Fruit fly (Drosophila melanogaster) whole organism, embryonic: ENCODE results near the gene CG6753.

Experiments
- Ada2b ChIP-seq: fragments of 200-800 bp; sonication (Bioruptor generic); IDR thresholded peaks from 2 replicates; pipeline ENCODE4 v1.3.6; 2022; ENCODE audit warnings: missing biosample characterization, missing genetic modification characterization
- Atf-2 ChIP-seq: fragments of 200-800 bp; sonication (Bioruptor generic); optimal IDR thresholded peaks from 2 replicates; lab custom pipeline; 2016; ENCODE audit warnings: missing biosample characterization, missing genetic modification characterization
- BEAF-32 ChIP-seq: fragments of 200-800 bp; sonication (Bioruptor generic); optimal IDR thresholded peaks from 3 replicates; lab custom pipeline; 2017; ENCODE audit warnings: missing biosample characterization, missing genetic modification characterization, mild to moderate bottlenecking, moderate library complexity, missing genetic modification reagents
- CG10267 ChIP-seq: fragments of 200-800 bp; sonication (Bioruptor generic); optimal IDR thresholded peaks from 2 replicates; lab custom pipeline; 2018; ENCODE audit warnings: missing biosample characterization, mild to moderate bottlenecking, missing genetic modification characterization, moderate library complexity
- CG10366 ChIP-seq: fragments of 200-800 bp; sonication (Bioruptor generic); IDR thresholded peaks from 2 replicates; pipeline ENCODE4 v1.3.6; 2022; ENCODE audit warnings: missing biosample characterization, missing genetic modification characterization
- CG12236 ChIP-seq: fragments of 200-800 bp; sonication (Bioruptor generic); optimal IDR thresholded peaks from 2 replicates; lab custom pipeline; 2016; ENCODE audit warnings: missing biosample characterization, missing genetic modification characterization
- CG14050 ChIP-seq: fragments of 200-800 bp; sonication (Bioruptor generic); IDR thresholded peaks from 3 replicates; pipeline ENCODE4 v1.3.6; 2022; ENCODE audit warnings: missing biosample characterization, missing genetic modification characterization
- CG15269 ChIP-seq: fragments of 200-800 bp; sonication (Bioruptor generic); optimal IDR thresholded peaks from 2 replicates; lab custom pipeline; 2018; ENCODE audit warnings: missing biosample characterization, mild to moderate bottlenecking, missing genetic modification characterization, moderate library complexity
- CG16813 ChIP-seq: fragments of 200-800 bp; sonication (Bioruptor generic); IDR thresholded peaks from 3 replicates; pipeline ENCODE4 v1.3.6; 2022; ENCODE audit warnings: missing biosample characterization, missing genetic modification characterization; ENCODE audit not compliant: partially characterized antibody
- CG18764 ChIP-seq: fragments of 200-800 bp; sonication (Bioruptor generic); optimal IDR thresholded peaks from 3 replicates; lab custom pipeline; 2016; ENCODE audit warnings: missing biosample characterization, missing genetic modification characterization
- CG3065 ChIP-seq: fragments of 200-800 bp; sonication (Bioruptor generic); optimal IDR thresholded peaks from 2 replicates; lab custom pipeline; 2016; ENCODE audit warnings: missing biosample characterization, missing genetic modification characterization
- CG31224 ChIP-seq: fragments of 200-800 bp; sonication (Bioruptor generic); IDR thresholded peaks from 2 replicates; pipeline ENCODE4 v1.3.6; 2022; ENCODE audit warnings: missing biosample characterization, missing genetic modification characterization
- CG32767 ChIP-seq: fragments of 200-800 bp; sonication (Bioruptor generic); IDR thresholded peaks from 2 replicates; pipeline ENCODE4 v1.3.6; 2022; ENCODE audit warnings: missing biosample characterization, missing genetic modification characterization
- CG8281 ChIP-seq: fragments of 200-800 bp; sonication (Bioruptor generic); optimal IDR thresholded peaks from 2 replicates; lab custom pipeline; 2018; ENCODE audit warnings: missing biosample characterization, mild to moderate bottlenecking, missing genetic modification characterization, moderate library complexity
- CkIIα-i1 ChIP-seq: fragments of 200-800 bp; sonication (Bioruptor generic); IDR thresholded peaks from 2 replicates; pipeline ENCODE4 v1.3.6; 2022; ENCODE audit warnings: missing biosample characterization, missing genetic modification characterization
- D ChIP-seq, 2 experiments: fragments of 200-800 bp in 1 of 2; fragments of >200 bp in 1 of 2; sonication (Bioruptor generic) in 1 of 2; optimal IDR thresholded peaks; 2 replicates in 1 of 2; 3 replicates in 1 of 2; lab custom pipeline; 2017; ENCODE audit warnings: mild to moderate bottlenecking in 1 of 2, missing biosample characterization in 1 of 2, missing genetic modification characterization in 1 of 2, missing genetic modification reagents in 1 of 2
- Deaf1 ChIP-seq: fragments of 200-800 bp; optimal IDR thresholded peaks from 3 replicates; lab custom pipeline; 2019; ENCODE audit warnings: missing biosample characterization, mild to moderate bottlenecking, missing genetic modification characterization, moderate library complexity
- Dip3 ChIP-seq: fragments of 200-800 bp; sonication (Bioruptor generic); optimal IDR thresholded peaks from 3 replicates; lab custom pipeline; 2016; ENCODE audit warnings: missing biosample characterization, missing genetic modification characterization
- Dll ChIP-seq: fragments of 200-800 bp; sonication (Bioruptor generic); IDR thresholded peaks from 4 replicates; pipeline ENCODE4 v1.3.6; 2022; ENCODE audit warnings: missing biosample characterization, missing genetic modification characterization; ENCODE audit not compliant: partially characterized antibody
- GATAe ChIP-seq: fragments of 200-800 bp; sonication (Bioruptor generic); conservative IDR thresholded peaks from 2 replicates; pipeline ENCODE4 v1.3.6; 2022; ENCODE audit warnings: missing biosample characterization, missing genetic modification characterization
- Hsf ChIP-seq: fragments of 200-800 bp; sonication (Bioruptor generic); optimal IDR thresholded peaks from 3 replicates; lab custom pipeline; 2016; ENCODE audit warnings: missing biosample characterization, missing genetic modification characterization
- Jarid2 ChIP-seq: fragments of 200-800 bp; sonication (Bioruptor generic); optimal IDR thresholded peaks from 3 replicates; lab custom pipeline; 2017; ENCODE audit warnings: mild to moderate bottlenecking, missing biosample characterization, missing genetic modification reagents, missing genetic modification characterization
- Kr ChIP-seq: fragments of 200-800 bp; sonication (Bioruptor generic); optimal IDR thresholded peaks from 2 replicates; lab custom pipeline; 2017; ENCODE audit warnings: missing biosample characterization, mild to moderate bottlenecking, missing genetic modification characterization
- Lpt ChIP-seq: fragments of >200 bp; optimal IDR thresholded peaks from 2 replicates; lab custom pipeline; 2018; ENCODE audit warnings: missing biosample characterization, missing genetic modification characterization
- Mes4 ChIP-seq: fragments of 200-800 bp; sonication (Bioruptor generic); optimal IDR thresholded peaks from 2 replicates; lab custom pipeline; 2016; ENCODE audit warnings: missing biosample characterization, missing genetic modification characterization
- Mrtf ChIP-seq: fragments of 200-800 bp; sonication (Bioruptor generic); IDR thresholded peaks from 3 replicates; pipeline ENCODE4 v1.3.6; 2022; ENCODE audit warnings: missing biosample characterization, missing genetic modification characterization
- Myb ChIP-seq: fragments of 200-800 bp; sonication (Bioruptor generic); optimal IDR thresholded peaks from 2 replicates; lab custom pipeline; 2016; ENCODE audit warnings: missing biosample characterization, missing genetic modification characterization
- NC2α ChIP-seq: fragments of 200-800 bp; sonication (Bioruptor generic); optimal IDR thresholded peaks from 2 replicates; lab custom pipeline; 2016; ENCODE audit warnings: missing biosample characterization, missing genetic modification characterization
- Opbp ChIP-seq: fragments of 200-800 bp; sonication (Bioruptor generic); IDR thresholded peaks from 3 replicates; pipeline ENCODE4 v1.3.6; 2022; ENCODE audit warnings: missing biosample characterization, missing genetic modification characterization; ENCODE audit not compliant: partially characterized antibody
- PHDP ChIP-seq: fragments of 200-800 bp; sonication (Bioruptor generic); optimal IDR thresholded peaks from 3 replicates; lab custom pipeline; 2018; ENCODE audit warnings: missing biosample characterization, mild to moderate bottlenecking, missing genetic modification characterization, moderate library complexity
- TFAM ChIP-seq: fragments of 200-800 bp; sonication (Bioruptor generic); optimal IDR thresholded peaks from 2 replicates; lab custom pipeline; 2017; ENCODE audit warnings: missing biosample characterization, missing genetic modification characterization, inconsistent platforms
- ab ChIP-seq: fragments of 200-800 bp; sonication (Bioruptor generic); optimal IDR thresholded peaks from 2 replicates; lab custom pipeline; 2016; ENCODE audit warnings: missing biosample characterization, missing genetic modification characterization
- bbx ChIP-seq: fragments of 200-800 bp; sonication (Bioruptor generic); IDR thresholded peaks from 2 replicates; pipeline ENCODE4 v1.3.6; 2022; ENCODE audit warnings: missing biosample characterization, missing genetic modification characterization; ENCODE audit not compliant: partially characterized antibody
- her ChIP-seq: fragments of 200-800 bp; sonication (Bioruptor generic); optimal IDR thresholded peaks from 2 replicates; lab custom pipeline; 2016; ENCODE audit warnings: missing biosample characterization, missing genetic modification characterization
- pan ChIP-seq, 4 experiments: fragments of >200 bp in 3 of 4; fragments of 200-800 bp in 1 of 4; sonication (Bioruptor generic) in 1 of 4; optimal IDR thresholded peaks in 3 of 4; IDR thresholded peaks in 1 of 4; 2 replicates each; pipeline versions ENCODE4 v1.3.6 to Lab custom; 2017 to 2022; ENCODE audit warnings: missing biosample characterization in 2 of 4, missing genetic modification characterization in 2 of 4, mixed read lengths in 1 of 4
- pros ChIP-seq: fragments of 200-800 bp; sonication (Bioruptor generic); optimal IDR thresholded peaks from 3 replicates; lab custom pipeline; 2019; ENCODE audit warnings: missing biosample characterization, mild to moderate bottlenecking, missing genetic modification characterization, moderate library complexity
- rib ChIP-seq: fragments of 200-800 bp; sonication (Bioruptor generic); IDR thresholded peaks from 2 replicates; pipeline ENCODE4 v1.3.6; 2022; ENCODE audit warnings: missing biosample characterization, missing genetic modification characterization
- salm ChIP-seq: fragments of 200-800 bp; sonication (Bioruptor generic); optimal IDR thresholded peaks from 2 replicates; lab custom pipeline; 2018; ENCODE audit warnings: missing biosample characterization, mild to moderate bottlenecking, missing genetic modification characterization
- sc ChIP-seq, 3 experiments: fragments of >200 bp in 2 of 3; fragments of 200-800 bp in 1 of 3; sonication (Bioruptor generic) in 1 of 3; optimal IDR thresholded peaks; 2 replicates in 2 of 3; 3 replicates in 1 of 3; lab custom pipeline; 2017; ENCODE audit warnings: mild to moderate bottlenecking in 1 of 3, missing biosample characterization in 1 of 3, missing genetic modification characterization in 1 of 3, missing genetic modification reagents in 1 of 3
- sens ChIP-seq: fragments of 200-800 bp; sonication (Bioruptor generic); peaks from one replicate; lab custom pipeline; 2016; ENCODE audit warnings: missing biosample characterization, missing genetic modification characterization
- shn ChIP-seq: fragments of 200-800 bp; sonication (Bioruptor generic); optimal IDR thresholded peaks from 3 replicates; lab custom pipeline; 2016; ENCODE audit warnings: missing biosample characterization, missing genetic modification characterization
- sim ChIP-seq: fragments of 200-800 bp; sonication (Bioruptor generic); IDR thresholded peaks from 2 replicates; pipeline ENCODE4 v1.3.6; 2022; ENCODE audit warnings: missing biosample characterization, missing genetic modification characterization
- tup ChIP-seq: fragments of 200-800 bp; sonication (Bioruptor generic); optimal IDR thresholded peaks from 2 replicates; lab custom pipeline; 2016; ENCODE audit warnings: missing biosample characterization, mild to moderate bottlenecking, missing genetic modification characterization, moderate library complexity
- twi ChIP-seq: fragments of 200-800 bp; optimal IDR thresholded peaks from 2 replicates; lab custom pipeline; 2019; ENCODE audit warnings: missing biosample characterization, mild to moderate bottlenecking, missing genetic modification characterization, moderate library complexity
- unpg ChIP-seq: fragments of 200-800 bp; sonication (Bioruptor generic); optimal IDR thresholded peaks from 3 replicates; lab custom pipeline; 2018; ENCODE audit warnings: missing biosample characterization, mild to moderate bottlenecking, missing genetic modification characterization, moderate library complexity
- wdn ChIP-seq: fragments of 200-800 bp; sonication (Bioruptor generic); IDR thresholded peaks from 2 replicates; pipeline ENCODE4 v1.3.6; 2022; ENCODE audit warnings: missing biosample characterization, missing genetic modification characterization
- zen ChIP-seq: fragments of 200-800 bp; sonication (Bioruptor generic); optimal IDR thresholded peaks from 3 replicates; lab custom pipeline; 2018; ENCODE audit warnings: missing biosample characterization, mild to moderate bottlenecking, missing genetic modification characterization, moderate library complexity

CG6753 gene

dm6 chr3R:12649099-12650029, 7.1 kb upstream of the CG6753 start (continued):
- TF ChIP-seq zen (tag; lab: Kevin White, UChicago) (peak; percentile 63), CG3065 (GFP tag; lab: Kevin White, UChicago) (no peak), Hsf (GFP tag; lab: Kevin White, UChicago) (no peak), CG8281 (tag; lab: Kevin White, UChicago) (no peak), sc (optimal IDR thresholded peaks at IDR 0.05; lab: Kevin White, UChicago) (no peak), sc (GFP tag; optimal IDR thresholded peaks at IDR 0.05; lab: Kevin White, UChicago) (no peak), CG10366 (no peak), pros (GFP tag; lab: Kevin White, UChicago) (peak; percentile 75), Kr (GFP tag; lab: Kevin White, UChicago) (peak; percentile 1), Myb (GFP tag; lab: Kevin White, UChicago) (no peak), CG18764 (GFP tag; lab: Kevin White, UChicago) (no peak), CkIIα-i1 (GFP tag; lab: Robert Waterston, UW) (no peak), Atf-2 (GFP tag; lab: Kevin White, UChicago) (no peak), bbx (GFP tag; lab: Robert Waterston, UW) (no peak), her (no peak), CG32767 (GFP tag; lab: Robert Waterston, UW) (no peak), twi (peak; percentile 98), Ada2b (GFP tag; lab: Robert Waterston, UW) (no peak), sens (GFP tag; lab: Kevin White, UChicago) (peak; percentile 24), TFAM (no peak), Mrtf (GFP tag; lab: Robert Waterston, UW) (no peak), unpg (GFP tag; lab: Kevin White, UChicago) (no peak), salm (no peak), PHDP (tag; lab: Kevin White, UChicago) (no peak), CG12236 (GFP tag; lab: Kevin White, UChicago) (no peak), Jarid2 (GFP tag; lab: Kevin White, UChicago) (no peak), ab (GFP tag; lab: Kevin White, UChicago) (no peak), BEAF-32 (GFP tag; lab: Kevin White, UChicago) (no peak), rib (GFP tag; lab: Robert Waterston, UW) (no peak), GATAe (GFP tag; lab: Robert Waterston, UW) (no peak), Dll (GFP tag; lab: Robert Waterston, UW) (no peak), CG14050 (GFP tag; lab: Robert Waterston, UW) (no peak), Deaf1 (tag; lab: Kevin White, UChicago) (no peak), Mes4 (GFP tag; lab: Kevin White, UChicago) (no peak), CG16813 (GFP tag; lab: Robert Waterston, UW) (0 out of 3 replicates have a peak, but pooled peaks have one; percentile 14), CG10267 (tag; lab: Kevin White, UChicago) (no peak), tup (GFP tag; lab: Kevin White, UChicago) (no peak), wdn (GFP tag; lab: Robert Waterston, UW) (no peak), D (optimal IDR thresholded peaks at IDR 0.05; lab: Kevin White, UChicago) (peak; percentile 90), D (GFP tag; optimal IDR thresholded peaks at IDR 0.05; lab: Kevin White, UChicago) (no peak), Lpt (GFP tag; lab: Kevin White, UChicago) (no peak), shn (no peak), pan (optimal IDR thresholded peaks at IDR 0.05; lab: Kevin White, UChicago) (no peak), pan (GFP tag; optimal IDR thresholded peaks at IDR 0.05 in 1 of 2, IDR thresholded peaks at IDR 0.05 in 1 of 2) (no peak), Opbp (GFP tag; lab: Robert Waterston, UW) (0 out of 3 replicates have a peak, but pooled peaks have one; percentile 12), CG31224 (no peak), NC2α (GFP tag; lab: Kevin White, UChicago) (no peak), sim (GFP tag; lab: Robert Waterston, UW) (no peak), Dip3 (GFP tag; lab: Kevin White, UChicago) (no peak), CG15269 (no peak)
